Worm (Caenorhabditis elegans): ENCODE measurements around the gene Y73B6BL.270.

DNA sequence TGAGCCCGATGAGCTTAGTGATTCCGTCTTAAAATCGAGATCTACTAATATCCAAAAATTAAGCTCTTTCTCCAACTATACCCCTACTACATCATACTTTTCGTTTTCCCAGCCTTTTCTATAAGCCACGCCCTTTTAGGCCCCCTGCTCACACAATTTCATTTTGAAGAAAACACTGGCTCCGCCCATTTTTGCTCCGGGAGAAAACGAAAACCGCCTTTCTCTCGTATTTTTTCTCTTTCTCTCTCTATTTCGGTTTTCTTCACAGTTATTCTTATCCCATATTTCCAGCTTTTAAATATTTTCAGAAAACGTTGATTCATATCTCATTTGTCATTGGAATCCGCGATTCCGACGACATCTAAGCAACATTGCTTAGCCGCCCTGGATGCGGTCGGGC lies 3.5 kb upstream of the Y73B6BL.270 start, which contains the start of gene Y73B6BL.47:
- TF ChIP-seq elt-3 (tag; optimal IDR thresholded peaks at IDR 0.05) (no peak), snpc-4 (tag; optimal IDR thresholded peaks at IDR 0.05) (no peak)
